Fruit fly (Drosophila melanogaster): ENCODE results near the gene Pcyt1.

The Pcyt1 gene

DNA sequence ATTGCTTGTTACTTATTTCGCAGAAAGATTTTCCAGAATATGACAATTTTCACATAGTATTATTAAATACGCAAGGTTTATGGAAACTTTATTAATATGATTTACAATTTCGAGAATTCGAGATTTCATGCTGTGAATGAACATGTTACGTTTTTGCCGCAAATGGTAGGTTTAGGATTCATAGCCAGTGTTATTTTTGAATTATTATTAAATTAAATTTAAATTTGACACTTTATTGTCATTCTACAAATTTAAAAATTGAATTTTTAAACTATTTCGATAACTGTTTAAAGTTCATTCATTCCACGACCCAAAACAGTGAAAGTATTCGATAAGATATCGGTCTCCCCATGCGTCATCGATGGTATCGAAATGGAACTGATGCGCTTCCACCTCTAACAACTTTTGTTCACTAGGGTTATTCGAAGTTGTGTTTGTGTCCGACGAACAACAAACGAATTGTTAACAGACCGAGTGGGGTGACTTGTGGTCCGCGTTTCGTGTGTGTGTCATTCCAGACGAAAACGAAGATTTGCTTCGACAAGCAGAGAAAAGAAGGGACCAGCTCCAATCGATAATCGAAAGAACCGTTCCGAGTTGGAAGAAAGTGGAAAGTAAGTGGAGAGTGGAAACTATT is at the start of gene Pcyt1, which contains the start of gene CG32313:
TSS of gene Pcyt1 (plus strand) at position 400 of the 637 bp plus-strand sequence.
TSS of gene CG32313 (minus strand) at position 51 of the 637 bp plus-strand sequence.
- TF ChIP-seq psq (optimal IDR thresholded peaks at IDR 0.05) = peak; percentile 72
- no peak for TF ChIP-seq Myc (optimal IDR thresholded peaks at IDR 0.05)

DNA sequence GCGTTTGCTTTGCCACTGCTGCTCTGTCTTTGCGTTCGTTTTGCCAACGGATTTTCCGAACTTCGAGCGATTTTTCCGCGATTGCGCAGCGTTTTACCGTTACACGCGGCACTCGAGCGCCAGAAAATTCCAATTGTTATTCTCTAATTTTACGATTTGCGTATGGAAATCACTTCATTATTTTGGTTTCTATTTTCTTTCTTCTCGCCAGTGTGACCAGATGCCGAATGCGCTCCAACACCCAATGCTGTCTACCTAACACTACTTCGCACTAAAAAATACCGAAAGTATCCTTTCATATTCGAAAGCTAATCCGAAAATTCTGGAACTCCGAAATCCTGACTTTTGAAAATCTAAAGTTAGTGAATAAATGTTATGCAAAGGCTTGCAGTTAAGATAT is 49.5 kb upstream of the Pcyt1 start, which contains the start of gene CG12084:
TSS of gene CG12084 (minus strand) at position 236 of the 400 bp plus-strand sequence.
- TF ChIP-seq insv (optimal IDR thresholded peaks at IDR 0.05) (no peak), h (optimal IDR thresholded peaks at IDR 0.05) (no peak), ttk (optimal IDR thresholded peaks at IDR 0.05) (no peak), Myc (optimal IDR thresholded peaks at IDR 0.05) (no peak), Sin3A (optimal IDR thresholded peaks at IDR 0.05) (no peak), psq (optimal IDR thresholded peaks at IDR 0.05) (no peak)

DNA sequence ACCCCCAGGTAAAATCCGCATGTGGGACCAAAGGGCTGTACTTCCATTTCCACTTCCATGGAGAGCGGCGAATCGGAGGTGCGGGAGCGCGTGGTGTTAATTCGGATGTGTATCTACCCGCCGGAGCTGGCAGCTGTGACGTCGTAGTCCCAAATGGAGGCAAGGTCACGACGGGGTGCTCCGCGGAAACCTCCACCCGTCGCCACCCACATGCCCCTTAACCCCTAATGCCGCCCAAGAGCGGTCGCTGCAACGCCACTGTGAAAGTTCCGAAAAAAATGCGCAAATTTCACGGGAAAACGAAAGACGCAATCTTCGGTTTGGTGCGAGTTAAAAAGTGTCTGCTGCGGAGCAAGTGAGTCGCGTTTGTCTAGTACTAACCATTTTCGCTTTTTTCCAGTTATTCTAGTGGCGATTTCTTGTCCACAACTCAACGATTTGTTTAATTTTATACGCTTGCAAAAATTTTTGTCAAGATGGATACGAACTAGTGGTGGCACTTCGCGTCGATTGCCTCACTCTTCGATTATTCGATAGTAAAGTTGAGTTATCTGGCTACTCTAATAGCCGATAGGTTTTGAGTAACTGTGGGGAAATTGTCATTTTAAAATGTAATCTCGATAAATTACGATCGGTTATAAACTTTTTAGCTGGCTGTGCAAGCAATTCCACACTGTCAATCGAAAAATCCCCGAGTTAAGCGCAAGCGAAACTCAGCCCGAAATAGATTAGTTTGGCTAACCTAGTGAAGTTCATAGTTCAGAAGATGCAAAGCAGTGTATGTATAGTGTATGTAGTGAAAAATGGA is 43.6 kb upstream of the Pcyt1 start, which contains the start of the genes hfp and Psa:
TSS of gene hfp (minus strand) at position 505 of the 808 bp plus-strand sequence.
TSS of gene Psa (plus strand) at position 758 of the 808 bp plus-strand sequence.
- TF ChIP-seq Myc (optimal IDR thresholded peaks at IDR 0.05) (no peak), psq (optimal IDR thresholded peaks at IDR 0.05) (no peak), insv (optimal IDR thresholded peaks at IDR 0.05) (no peak), h (optimal IDR thresholded peaks at IDR 0.05) (no peak), Sin3A (optimal IDR thresholded peaks at IDR 0.05) (no peak), ttk (optimal IDR thresholded peaks at IDR 0.05) (no peak)

DNA sequence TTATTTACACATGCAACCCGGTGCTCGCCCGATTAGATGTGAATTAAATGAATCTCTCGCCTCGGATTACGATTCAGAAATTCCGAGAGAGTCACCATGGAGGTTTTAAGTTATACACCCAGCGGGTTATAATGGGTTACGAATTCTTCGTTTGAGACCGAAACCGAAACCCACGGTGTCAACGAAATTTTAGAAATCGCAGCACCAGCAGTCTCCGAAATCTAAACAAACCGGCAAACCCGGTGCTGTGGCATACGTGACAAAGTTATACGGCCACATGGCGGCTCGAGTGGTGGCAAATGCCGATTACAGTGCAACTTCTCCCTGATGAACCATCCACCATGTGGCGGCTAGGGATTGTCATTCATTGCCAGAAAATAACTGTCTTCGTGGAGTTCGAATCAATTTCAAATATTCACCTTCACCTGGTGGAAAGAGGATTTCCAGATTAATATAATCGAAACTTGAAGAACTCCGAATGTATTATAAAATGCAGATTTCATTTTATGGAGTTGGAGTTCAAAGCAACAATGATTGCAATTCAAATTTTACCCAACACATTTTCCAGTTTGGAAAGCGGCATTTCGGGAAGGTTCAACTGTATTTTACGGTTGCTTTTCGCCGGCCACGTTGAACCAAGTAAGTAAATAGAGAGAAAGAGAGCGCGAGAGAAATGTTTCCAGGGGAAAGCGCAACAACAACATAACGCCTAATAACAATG is 29.9 kb upstream of the Pcyt1 start:
- TF ChIP-seq insv (optimal IDR thresholded peaks at IDR 0.05) (no peak), psq (optimal IDR thresholded peaks at IDR 0.05) (no peak), ttk (optimal IDR thresholded peaks at IDR 0.05) (no peak), Myc (optimal IDR thresholded peaks at IDR 0.05) (no peak), Sin3A (optimal IDR thresholded peaks at IDR 0.05) (no peak), h (optimal IDR thresholded peaks at IDR 0.05) (no peak)

DNA sequence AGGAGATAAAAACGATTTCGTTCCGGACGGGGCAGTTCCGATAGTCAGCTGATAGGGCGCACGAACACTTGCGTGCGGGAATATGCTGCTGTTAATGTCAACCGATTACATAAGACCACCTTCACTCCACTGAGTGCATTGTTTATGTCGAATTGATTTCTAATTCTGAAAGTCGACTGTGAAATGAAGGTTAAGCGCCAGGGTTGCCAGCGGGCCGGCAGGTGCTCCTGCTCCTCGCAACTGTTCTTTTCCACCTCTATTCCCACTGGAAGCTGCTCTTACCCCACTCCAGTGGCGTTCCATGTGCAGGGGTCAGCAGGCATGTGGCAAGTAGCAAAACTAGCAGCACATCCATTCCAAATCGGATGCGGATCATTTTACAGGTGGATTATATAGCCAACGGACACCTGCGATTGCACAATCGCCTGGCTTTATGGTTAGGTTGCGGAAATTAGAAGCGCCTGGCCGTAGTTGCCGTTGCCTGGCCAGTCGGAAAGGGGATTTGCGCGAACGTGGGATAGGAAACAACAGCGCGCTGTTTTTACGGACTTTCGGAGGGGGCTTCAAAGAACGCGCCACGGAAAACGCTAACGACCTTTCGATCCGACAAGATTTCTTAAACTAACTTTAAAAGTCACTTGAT is 29.1 kb upstream of the Pcyt1 start, which contains the start of gene cue:
TSS of gene cue (minus strand) at position 641 of the 643 bp plus-strand sequence.
- TF ChIP-seq psq (optimal IDR thresholded peaks at IDR 0.05) (no peak), h (optimal IDR thresholded peaks at IDR 0.05) (no peak)

DNA sequence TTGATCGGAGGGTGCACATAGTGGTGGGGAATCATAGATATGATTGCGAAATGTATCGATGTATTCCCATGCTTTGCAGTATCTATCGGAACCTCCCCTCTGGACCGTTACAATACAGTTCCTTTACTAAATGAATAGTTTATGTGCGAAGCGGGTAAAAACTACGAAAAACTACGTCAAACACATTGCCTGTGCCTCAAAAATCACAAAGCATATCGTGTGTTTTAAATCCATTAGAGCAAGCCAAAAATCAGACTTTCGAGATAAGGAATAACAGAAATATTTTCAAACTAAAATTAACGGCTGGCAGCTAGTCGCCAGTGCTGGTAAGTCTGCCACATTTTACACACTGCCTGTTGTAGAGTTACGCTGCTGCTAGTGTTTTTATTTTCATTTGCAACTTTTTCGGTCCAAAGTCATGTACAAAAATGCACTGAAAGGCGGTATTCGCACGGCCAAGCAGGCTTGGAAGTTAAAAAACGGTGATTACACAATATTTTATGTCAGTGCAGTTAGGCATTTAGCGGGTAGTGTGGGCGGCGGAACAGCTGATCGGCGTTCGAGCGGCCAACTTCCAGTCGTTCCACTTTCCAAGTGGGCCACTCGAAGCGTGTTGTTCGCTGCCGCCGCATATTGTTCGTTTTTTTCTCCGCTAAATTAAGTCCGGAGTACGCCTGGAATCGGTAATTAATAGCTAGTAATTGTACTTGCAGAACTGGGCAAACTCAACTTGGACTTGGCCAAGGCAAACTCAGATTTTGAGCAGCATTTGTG is 28.4 kb upstream of the Pcyt1 start:
- TF ChIP-seq Sin3A (optimal IDR thresholded peaks at IDR 0.05) = no peak

DNA sequence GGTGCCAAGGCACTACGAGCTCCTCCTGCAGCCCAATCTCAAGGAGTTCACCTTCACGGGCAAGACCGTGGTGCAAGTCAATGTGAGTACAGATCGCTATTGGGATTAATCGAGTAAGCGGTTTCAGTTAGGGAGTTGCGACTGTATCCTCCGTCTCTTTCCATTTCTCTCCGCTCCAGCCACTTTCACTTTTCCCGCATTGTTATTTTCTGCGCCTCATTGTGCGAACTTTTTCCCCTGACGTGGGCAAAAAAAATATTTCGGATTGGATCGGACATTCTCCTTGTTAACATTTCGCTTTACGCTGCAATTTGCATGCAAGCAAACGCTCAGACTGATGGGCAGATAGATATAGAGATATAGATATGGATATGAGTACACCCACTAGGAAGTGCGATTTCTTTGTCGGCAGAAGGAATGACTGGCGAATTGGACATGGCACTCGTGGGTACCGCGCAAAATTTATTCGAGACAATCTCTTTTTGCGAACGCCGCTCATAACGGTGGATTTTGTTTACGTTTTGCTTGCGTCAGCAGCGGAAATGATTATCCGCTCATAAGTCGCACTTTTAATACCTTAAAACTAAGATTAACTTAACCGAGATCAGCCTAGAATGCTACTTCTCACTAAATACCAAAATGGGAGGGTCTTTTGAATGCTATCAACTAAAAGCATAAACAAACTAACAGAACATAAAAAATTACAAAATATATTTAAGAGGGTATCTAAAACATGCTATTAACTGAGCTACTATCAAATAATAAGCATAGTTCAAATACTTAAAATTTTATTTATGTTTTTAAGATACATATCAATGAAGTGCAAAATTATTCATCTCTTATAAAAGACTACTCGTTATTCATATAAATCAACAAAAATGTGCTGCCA is 26.9 kb upstream of the Pcyt1 start:
- TF ChIP-seq insv (optimal IDR thresholded peaks at IDR 0.05) (no peak), psq (optimal IDR thresholded peaks at IDR 0.05) (no peak), Sin3A (optimal IDR thresholded peaks at IDR 0.05) (no peak), ttk (optimal IDR thresholded peaks at IDR 0.05) (no peak), Myc (optimal IDR thresholded peaks at IDR 0.05) (no peak)

DNA sequence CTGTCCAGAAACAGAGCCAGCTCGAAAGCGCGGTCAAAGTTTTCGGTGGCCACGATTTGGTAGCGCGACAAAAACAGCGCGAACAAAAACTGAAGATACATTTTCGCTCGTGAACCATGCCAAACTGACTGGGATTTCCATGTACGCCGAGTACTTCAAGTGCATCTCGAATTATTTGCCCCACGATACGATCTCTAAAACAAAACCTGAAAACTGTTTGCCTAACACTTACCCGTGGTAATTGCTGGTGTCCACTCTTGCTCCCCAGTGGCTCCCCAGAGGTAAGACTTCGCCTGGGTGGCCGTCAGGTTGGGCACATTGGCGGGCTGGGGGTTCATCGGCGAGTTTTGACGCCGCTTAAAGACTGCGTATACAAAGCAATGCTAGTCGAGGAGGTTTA is 14.7 kb upstream of the Pcyt1 start, which contains the start of gene Ir62a:
TSS of gene Ir62a (minus strand) at position 101 of the 400 bp plus-strand sequence.
- TF ChIP-seq Sin3A (optimal IDR thresholded peaks at IDR 0.05) = no peak
- TF ChIP-seq insv (optimal IDR thresholded peaks at IDR 0.05) = no peak
- no peak for TF ChIP-seq h (optimal IDR thresholded peaks at IDR 0.05)
- no peak for TF ChIP-seq psq (optimal IDR thresholded peaks at IDR 0.05)
- TF ChIP-seq ttk (optimal IDR thresholded peaks at IDR 0.05) = no peak
- TF ChIP-seq Myc (optimal IDR thresholded peaks at IDR 0.05) = no peak

DNA sequence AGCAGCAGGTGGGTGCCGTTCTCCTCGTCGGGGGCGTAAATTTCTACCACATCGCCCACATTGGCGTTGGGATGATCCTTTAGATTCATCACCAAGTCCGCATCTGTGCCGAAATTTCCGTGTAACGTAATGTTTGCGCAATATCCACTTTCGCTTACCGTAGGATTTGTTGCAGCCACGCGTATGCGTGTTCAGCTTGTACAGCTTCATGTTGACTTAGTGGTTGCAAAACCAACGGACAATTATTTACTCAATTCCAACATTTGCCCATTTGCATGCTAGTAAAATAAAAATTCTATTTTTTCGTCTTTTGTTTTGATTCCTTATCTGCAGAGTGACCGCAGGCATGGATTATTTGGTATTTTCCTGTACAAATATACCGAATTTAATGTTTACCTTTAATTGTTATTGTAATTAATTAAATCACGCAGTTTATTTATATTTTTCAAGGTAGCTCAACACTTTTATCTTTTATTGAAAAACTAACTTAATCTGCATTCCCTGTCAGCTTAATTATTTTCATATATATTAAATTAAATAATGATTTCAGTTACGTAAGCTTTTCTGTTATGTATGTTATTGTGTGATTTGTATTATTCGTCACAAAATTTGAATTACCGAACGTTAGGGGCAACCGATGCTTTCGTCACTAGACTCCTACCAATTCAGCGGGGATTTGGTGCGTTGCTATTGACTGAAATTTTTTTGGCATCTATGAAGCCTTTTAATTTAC is 12.0 kb upstream of the Pcyt1 start, which contains the start of gene Iml1:
TSS of gene Iml1 (minus strand) at position 336 of the 733 bp plus-strand sequence.
- TF ChIP-seq psq (optimal IDR thresholded peaks at IDR 0.05) (peak; percentile 76), Sin3A (optimal IDR thresholded peaks at IDR 0.05) (no peak), insv (optimal IDR thresholded peaks at IDR 0.05) (no peak), Myc (optimal IDR thresholded peaks at IDR 0.05) (no peak), ttk (optimal IDR thresholded peaks at IDR 0.05) (no peak), h (optimal IDR thresholded peaks at IDR 0.05) (no peak)

All from Kc167 (cell line).